Worm (Caenorhabditis elegans) whole organism, L1 larva: ENCODE measurements around the gene ZK970.8.

Experiments
- C16A3.4 ChIP-seq: fragments of 150-350 bp; optimal IDR thresholded peaks from 2 replicates; lab custom pipeline; 2014; ENCODE audit warnings: missing biosample characterization, missing genetic modification characterization
- F16B12.6 ChIP-seq: fragments of 150-350 bp; optimal IDR thresholded peaks from 2 replicates; lab custom pipeline; 2014; ENCODE audit warnings: missing biosample characterization, missing genetic modification characterization
- Y116A8C.19 ChIP-seq: sonication (generic microtip); optimal IDR thresholded peaks from 2 replicates; lab custom pipeline; 2016; ENCODE audit warnings: missing compliant biosample characterization, missing genetic modification characterization, borderline replicate concordance
- aha-1 ChIP-seq: fragments of 150-350 bp; optimal IDR thresholded peaks from 2 replicates; lab custom pipeline; 2014; ENCODE audit warnings: missing biosample characterization, missing genetic modification characterization
- ama-1 ChIP-seq: fragments of 150-350 bp; optimal IDR thresholded peaks from 2 replicates; lab custom pipeline; 2014
- blmp-1 ChIP-seq: fragments of 150-350 bp; optimal IDR thresholded peaks from 2 replicates; lab custom pipeline; 2014; ENCODE audit warnings: missing biosample characterization, missing genetic modification characterization
- ceh-88 ChIP-seq: fragments of 200-800 bp; sonication (Bioruptor generic); IDR thresholded peaks from 2 replicates; pipeline ENCODE4 v1.3.6; 2022; ENCODE audit warnings: missing genetic modification characterization, missing compliant biosample characterization
- ces-1 ChIP-seq: fragments of 150-350 bp; optimal IDR thresholded peaks from 2 replicates; lab custom pipeline; 2014; ENCODE audit warnings: missing biosample characterization, missing genetic modification reagents, missing genetic modification characterization
- dpl-1 ChIP-seq, 3 experiments: fragments of 150-350 bp in 2 of 3; sonication (generic microtip) in 1 of 3; optimal IDR thresholded peaks; 2 replicates each; lab custom pipeline; 2014 to 2017; ENCODE audit warnings: missing biosample characterization in 3 of 3, missing genetic modification characterization in 3 of 3, missing genetic modification reagents in 3 of 3
- dsc-1 ChIP-seq: sonication (generic microtip); optimal IDR thresholded peaks from 2 replicates; lab custom pipeline; 2016; ENCODE audit warnings: mild to moderate bottlenecking, missing genetic modification characterization, missing compliant biosample characterization
- efl-1 ChIP-seq, 4 experiments: fragments of 150-350 bp; optimal IDR thresholded peaks in 3 of 4; peaks in 1 of 4; 1 replicate in 1 of 4; 2 replicates in 3 of 4; lab custom pipeline; 2014; ENCODE audit warnings: missing biosample characterization in 2 of 4, missing genetic modification characterization in 2 of 4, missing genetic modification reagents in 2 of 4
- egl-13 ChIP-seq: sonication (generic microtip); optimal IDR thresholded peaks from 2 replicates; lab custom pipeline; 2016; ENCODE audit warnings: missing genotype, missing genetic modification reagents, missing genetic modification characterization, missing compliant biosample characterization
- elt-2 ChIP-seq: sonication (generic microtip); optimal IDR thresholded peaks from 2 replicates; lab custom pipeline; 2016; ENCODE audit warnings: missing genetic modification characterization, mild to moderate bottlenecking, inconsistent platforms, missing compliant biosample characterization, missing genetic modification reagents
- elt-3 ChIP-seq, 6 experiments: fragments of 150-350 bp in 1 of 6; sonication (generic microtip); optimal IDR thresholded peaks; 2 replicates each; lab custom pipeline; 2017 to 2018; ENCODE audit warnings: missing biosample characterization in 6 of 6, missing genetic modification characterization in 6 of 6, inconsistent platforms in 1 of 6
- fkh-4 ChIP-seq: sonication (generic microtip); optimal IDR thresholded peaks from 2 replicates; lab custom pipeline; 2016; ENCODE audit warnings: missing compliant biosample characterization, missing genetic modification characterization, borderline replicate concordance
- fkh-8 ChIP-seq: sonication (generic microtip); optimal IDR thresholded peaks from 2 replicates; lab custom pipeline; 2016; ENCODE audit warnings: mild to moderate bottlenecking, missing genetic modification characterization, missing compliant biosample characterization
- hlh-4 ChIP-seq: sonication (generic microtip); optimal IDR thresholded peaks from 2 replicates; lab custom pipeline; 2016; ENCODE audit warnings: mild to moderate bottlenecking, missing genetic modification characterization, missing compliant biosample characterization
- lin-13 ChIP-seq: fragments of 150-350 bp; optimal IDR thresholded peaks from 2 replicates; lab custom pipeline; 2014; ENCODE audit warnings: missing biosample characterization, missing genetic modification reagents, missing genetic modification characterization
- lin-15B ChIP-seq: fragments of 150-350 bp; sonication (generic microtip); optimal IDR thresholded peaks from 3 replicates; lab custom pipeline; 2014; ENCODE audit warnings: missing biosample characterization, missing genetic modification characterization
- lin-35 ChIP-seq, 2 experiments: fragments of 150-350 bp; optimal IDR thresholded peaks; 2 replicates each; lab custom pipeline; 2014; ENCODE audit warnings: missing biosample characterization in 2 of 2, missing genetic modification characterization in 2 of 2, missing genetic modification reagents in 2 of 2
- lsy-2 ChIP-seq, 2 experiments: fragments of 150-350 bp; optimal IDR thresholded peaks; 2 replicates each; lab custom pipeline; 2014; ENCODE audit warnings: missing biosample characterization in 2 of 2, missing genetic modification characterization in 2 of 2
- mab-9 ChIP-seq: fragments of 200-800 bp; sonication (Bioruptor generic); IDR thresholded peaks from 2 replicates; pipeline ENCODE4 v1.3.6; 2022; ENCODE audit warnings: missing genetic modification reagents, missing genetic modification characterization, missing compliant biosample characterization
- mdl-1 ChIP-seq, 2 experiments: fragments of 150-350 bp; optimal IDR thresholded peaks; 2 replicates each; lab custom pipeline; 2014 to 2017; ENCODE audit warnings: missing biosample characterization in 2 of 2, missing genetic modification characterization in 2 of 2, inconsistent platforms in 1 of 2
- nhr-19 ChIP-seq: fragments of 200-800 bp; sonication (Bioruptor generic); conservative IDR thresholded peaks from 2 replicates; pipeline ENCODE4 v1.3.6; 2022; ENCODE audit warnings: missing genetic modification characterization, missing compliant biosample characterization
- nhr-20 ChIP-seq: sonication (generic microtip); optimal IDR thresholded peaks from 2 replicates; lab custom pipeline; 2016; ENCODE audit warnings: mild to moderate bottlenecking, missing genetic modification characterization, missing compliant biosample characterization
- nhr-237 ChIP-seq: fragments of 150-350 bp; optimal IDR thresholded peaks from 2 replicates; lab custom pipeline; 2014; ENCODE audit warnings: missing biosample characterization, missing genetic modification characterization
- nhr-90 ChIP-seq: sonication (generic microtip); optimal IDR thresholded peaks from 2 replicates; lab custom pipeline; 2016; ENCODE audit warnings: mild to moderate bottlenecking, missing genetic modification characterization, missing compliant biosample characterization; ENCODE audit not compliant: poor library complexity
- snpc-4 ChIP-seq: fragments of 150-350 bp; optimal IDR thresholded peaks from 2 replicates; lab custom pipeline; 2014; ENCODE audit warnings: missing biosample characterization, missing genetic modification characterization
- sox-4 ChIP-seq: sonication (generic microtip); optimal IDR thresholded peaks from 2 replicates; lab custom pipeline; 2016; ENCODE audit warnings: missing genetic modification characterization, missing compliant biosample characterization
- sptf-1 ChIP-seq: fragments of 150-350 bp; optimal IDR thresholded peaks from 2 replicates; lab custom pipeline; 2014; ENCODE audit warnings: missing biosample characterization, missing genetic modification characterization
- sup-37 ChIP-seq: fragments of 200-800 bp; sonication (Bioruptor generic); optimal IDR thresholded peaks from 2 replicates; lab custom pipeline; 2018; ENCODE audit warnings: mild to moderate bottlenecking, missing genetic modification characterization, missing compliant biosample characterization
- swsn-7 ChIP-seq: sonication (generic microtip); optimal IDR thresholded peaks from 2 replicates; lab custom pipeline; 2016; ENCODE audit warnings: missing genetic modification characterization, missing compliant biosample characterization
- unc-62 ChIP-seq: fragments of 150-350 bp; optimal IDR thresholded peaks from 2 replicates; lab custom pipeline; 2014; ENCODE audit warnings: missing biosample characterization, missing genetic modification reagents, missing genetic modification characterization
- vab-15 ChIP-seq: sonication (generic microtip); optimal IDR thresholded peaks from 2 replicates; lab custom pipeline; 2017; ENCODE audit warnings: missing genotype, mild to moderate bottlenecking, missing genetic modification characterization, missing compliant biosample characterization
- zip-4 ChIP-seq: fragments of 200-800 bp; sonication (Bioruptor generic); optimal IDR thresholded peaks from 2 replicates; lab custom pipeline; 2018; ENCODE audit warnings: mild to moderate bottlenecking, missing genetic modification characterization, moderate library complexity, missing compliant biosample characterization
- ztf-11 ChIP-seq, 2 experiments: sonication (generic microtip); optimal IDR thresholded peaks; 2 replicates each; lab custom pipeline; 2016 to 2017; ENCODE audit warnings: missing genetic modification characterization in 2 of 2, missing biosample characterization in 1 of 2, missing compliant biosample characterization in 1 of 2
- ztf-4 ChIP-seq: fragments of 150-350 bp; optimal IDR thresholded peaks from 2 replicates; lab custom pipeline; 2014; ENCODE audit warnings: missing biosample characterization, missing genetic modification characterization

The ZK970.8 gene

DNA sequence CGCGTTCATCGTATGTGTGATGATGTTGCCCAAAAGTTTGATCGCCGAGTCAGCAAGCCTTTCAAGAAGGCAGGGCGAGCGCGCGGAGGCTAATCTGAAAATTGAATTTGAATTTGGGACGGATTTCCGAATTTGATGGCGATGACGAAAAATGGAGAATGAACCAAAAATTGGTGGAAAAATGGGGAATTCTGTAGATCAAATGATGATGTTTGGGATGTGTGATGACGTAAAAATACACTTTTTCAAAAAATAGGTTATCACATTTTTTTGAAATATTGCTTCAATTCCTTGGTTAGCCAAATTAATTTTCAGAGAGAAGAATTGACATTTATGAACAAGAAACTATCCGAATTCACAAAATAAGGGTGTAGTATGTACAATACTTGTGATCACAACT is 29.9 kb upstream of the ZK970.8 start, which contains the start of gene ZK971.1:
Gene ZK971.1, minus strand, starts transcription at position 101 of the 400 bp plus-strand sequence.
- TF ChIP-seq nhr-237 (tag; lab: Kevin White, UChicago) (no peak), lsy-2 (tag; optimal IDR thresholded peaks at IDR 0.05; lab: Kevin White, UChicago) (no peak), zip-4 (GFP tag; lab: Kevin White, UChicago) (no peak), elt-3 (tag; optimal IDR thresholded peaks at IDR 0.05; lab: Kevin White, UChicago) (no peak), nhr-20 (tag; lab: Kevin White, UChicago) (no peak), C16A3.4 (tag; lab: Kevin White, UChicago) (no peak), mdl-1 (tag; optimal IDR thresholded peaks at IDR 0.05; lab: Kevin White, UChicago) (no peak), efl-1 (optimal IDR thresholded peaks at IDR 0.05; lab: Kevin White, UChicago) (no peak), efl-1 (GFP tag; optimal IDR thresholded peaks at IDR 0.05 in 1 of 2; lab: Kevin White, UChicago) (no peak), blmp-1 (tag; lab: Kevin White, UChicago) (no peak), lin-15B (tag; lab: Kevin White, UChicago) (no peak), nhr-90 (tag; lab: Kevin White, UChicago) (no peak), unc-62 (GFP tag; lab: Kevin White, UChicago) (no peak), ces-1 (no peak), dpl-1 (GFP tag; optimal IDR thresholded peaks at IDR 0.05; lab: Kevin White, UChicago) (no peak), sup-37 (GFP tag; lab: Kevin White, UChicago) (no peak), sptf-1 (tag; lab: Kevin White, UChicago) (no peak), ama-1 (no peak), vab-15 (tag; lab: Kevin White, UChicago) (no peak)

DNA sequence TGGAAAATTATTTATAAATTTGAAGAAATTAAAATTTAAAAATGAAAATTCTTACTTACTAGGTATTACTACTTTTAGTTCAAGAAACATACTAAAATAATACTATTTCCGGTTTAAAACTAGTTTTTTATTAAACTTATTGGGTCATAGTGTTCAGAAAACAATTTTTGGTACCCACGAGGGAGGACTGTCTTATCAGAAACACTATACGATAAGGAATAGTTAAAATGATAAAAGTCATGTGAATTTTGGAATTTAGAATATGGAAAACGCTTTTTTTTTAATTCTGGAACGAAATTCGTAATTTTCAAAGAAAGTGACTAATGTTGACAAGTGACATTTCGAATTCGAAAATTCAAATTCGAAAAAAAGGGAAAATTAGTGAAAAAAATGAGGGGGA is 27.8 kb upstream of the ZK970.8 start:
- TF ChIP-seq aha-1 (tag; lab: Kevin White, UChicago) (no peak), lin-13 (GFP tag; lab: Kevin White, UChicago) (no peak), egl-13 (tag; lab: Kevin White, UChicago) (no peak), dpl-1 (GFP tag; optimal IDR thresholded peaks at IDR 0.05; lab: Kevin White, UChicago) (no peak), mab-9 (GFP tag; lab: Robert Waterston, UW) (no peak), elt-2 (tag; lab: Kevin White, UChicago) (peak; percentile 72), sox-4 (tag; lab: Kevin White, UChicago) (no peak), ama-1 (no peak), sptf-1 (tag; lab: Kevin White, UChicago) (no peak), swsn-7 (tag; lab: Kevin White, UChicago) (no peak), Y116A8C.19 (no peak), ztf-11 (tag; optimal IDR thresholded peaks at IDR 0.05; lab: Kevin White, UChicago) (no peak), lin-35 (GFP tag; optimal IDR thresholded peaks at IDR 0.05; lab: Kevin White, UChicago) (peak in 1 of 2 experiments; percentile 12), ceh-88 (GFP tag; lab: Robert Waterston, UW) (no peak), elt-3 (tag; optimal IDR thresholded peaks at IDR 0.05; lab: Kevin White, UChicago) (no peak), snpc-4 (tag; lab: Kevin White, UChicago) (no peak), F16B12.6 (tag; lab: Kevin White, UChicago) (no peak), hlh-4 (tag; lab: Kevin White, UChicago) (no peak), ztf-4 (tag; lab: Kevin White, UChicago) (no peak), efl-1 (optimal IDR thresholded peaks at IDR 0.05; lab: Kevin White, UChicago) (no peak), efl-1 (GFP tag; optimal IDR thresholded peaks at IDR 0.05 in 1 of 2; lab: Kevin White, UChicago) (peak in 1 of 2 experiments; percentile 58)

DNA sequence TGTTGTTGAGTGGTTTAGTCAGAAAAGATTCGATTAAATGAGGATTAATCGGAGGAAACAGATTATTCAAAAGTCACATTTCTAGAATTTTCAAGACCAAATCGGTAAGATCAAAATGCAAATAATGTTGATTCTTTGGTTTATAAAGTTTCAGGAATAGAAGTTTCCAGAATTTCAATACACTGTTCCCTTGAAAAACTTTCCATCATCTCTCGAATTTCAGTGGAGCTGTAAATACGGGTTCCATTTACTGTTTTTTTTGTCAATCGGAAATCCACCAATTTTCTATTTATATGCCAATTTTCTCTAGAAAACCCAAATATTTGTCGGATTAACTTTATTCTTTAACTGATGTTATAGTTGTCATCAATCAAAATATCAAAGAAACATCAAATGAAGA is 26.3 kb upstream of the ZK970.8 start:
- TF ChIP-seq fkh-8 (tag; lab: Kevin White, UChicago) (peak; percentile 33), ama-1 (no peak), dsc-1 (tag; lab: Kevin White, UChicago) (peak; percentile 56), nhr-19 (GFP tag; lab: Robert Waterston, UW) (no peak)

DNA sequence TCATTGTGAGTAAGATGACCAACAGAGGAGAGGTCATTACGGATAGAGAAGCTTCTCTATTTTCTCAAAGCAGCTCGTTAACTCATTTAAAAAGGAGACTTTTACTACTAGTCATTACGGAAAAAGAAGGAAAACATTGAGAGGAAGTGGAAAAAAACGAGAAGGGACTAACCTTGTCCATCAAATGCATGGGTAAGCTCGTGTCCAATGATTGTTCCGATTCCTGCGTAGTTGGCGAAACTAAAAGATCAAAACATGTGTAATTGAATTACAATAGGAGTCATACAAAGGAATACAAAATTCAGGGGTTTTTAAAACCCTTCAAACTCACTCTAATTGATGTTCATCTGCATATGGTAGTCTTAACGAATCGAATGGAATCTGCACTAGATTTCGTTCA is 24.4 kb upstream of the ZK970.8 start:
- no peak for TF ChIP-seq lin-15B (tag; lab: Kevin White, UChicago)
- no peak for TF ChIP-seq fkh-4 (tag; lab: Kevin White, UChicago)
